Worm (Caenorhabditis elegans) whole organism, L4/young adult: ENCODE measurements around the gene ins-23.

Source experiments
- W03F9.2 ChIP-seq: fragments of 150-350 bp; optimal IDR thresholded peaks from 2 replicates; lab custom pipeline; 2014; ENCODE audit warnings: missing biosample characterization, missing genetic modification characterization
- dao-5 ChIP-seq: sonication (generic microtip); optimal IDR thresholded peaks from 2 replicates; lab custom pipeline; 2016; ENCODE audit warnings: missing genotype, missing genetic modification characterization, moderate library complexity, missing compliant biosample characterization
- him-1 ChIP-seq: sonication (generic microtip); optimal IDR thresholded peaks from 2 replicates; lab custom pipeline; 2016; ENCODE audit warnings: missing genotype, missing genetic modification reagents, missing genetic modification characterization, missing compliant biosample characterization

DNA sequence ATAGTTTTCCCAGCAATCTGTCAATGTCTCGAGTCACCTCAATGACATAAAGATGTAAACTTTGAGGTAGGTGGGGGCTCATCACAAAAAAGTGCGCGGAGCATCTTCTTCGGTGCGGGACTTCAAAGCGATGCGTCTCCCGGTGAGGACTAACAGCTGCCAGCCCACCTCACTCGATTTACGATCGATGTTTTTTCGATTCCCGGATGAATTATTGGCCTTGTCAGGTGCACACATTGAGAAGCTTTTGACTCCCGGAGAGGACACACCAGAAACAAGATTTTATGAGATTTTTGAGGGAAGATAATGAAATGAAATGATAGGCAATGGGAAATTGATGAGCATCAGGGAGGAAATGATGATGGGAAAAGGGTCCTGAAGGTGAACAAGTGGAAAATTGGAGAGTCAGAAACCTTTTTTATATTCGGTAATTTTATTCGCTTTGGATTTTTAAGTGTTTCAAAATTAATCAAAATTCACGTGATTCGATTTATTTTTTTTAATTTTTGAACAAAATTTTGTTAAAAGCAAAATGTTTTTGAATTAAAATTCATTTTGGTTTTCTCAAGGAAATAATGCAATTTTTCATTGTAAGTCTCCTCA is 41.1 kb upstream of the ins-23 start, which contains the start of gene C05B5.12:
- TF ChIP-seq dao-5 (tag; lab: Kevin White, UChicago) (no peak), him-1 (tag; lab: Kevin White, UChicago) (no peak), W03F9.2 (tag; lab: Kevin White, UChicago) (no peak)
